Worm (Caenorhabditis elegans): ENCODE results near the gene ipla-2.

The ipla-2 gene

ce11 chrX:9837989-9838541 lies at the start of gene ipla-2:
Gene ipla-2, minus strand, starts transcription at chrX:9838039.
- peak; percentile 64 for TF ChIP-seq ceh-31 (tag; optimal IDR thresholded peaks at IDR 0.05)
- TF ChIP-seq hlh-6 (tag; optimal IDR thresholded peaks at IDR 0.05): no peak
- TF ChIP-seq ceh-18 (tag; optimal IDR thresholded peaks at IDR 0.05): peak; percentile 20
- TF ChIP-seq ceh-9 (tag; optimal IDR thresholded peaks at IDR 0.05): no peak
- TF ChIP-seq nfya-1 (tag; optimal IDR thresholded peaks at IDR 0.05): peak; percentile 6
- peak; percentile 87 for TF ChIP-seq unc-42 (tag; optimal IDR thresholded peaks at IDR 0.05)
- TF ChIP-seq hlh-30 (tag; optimal IDR thresholded peaks at IDR 0.05; ENCODE audit: insufficient read depth): peak; percentile 95
- TF ChIP-seq nhr-11 (tag; optimal IDR thresholded peaks at IDR 0.05): no peak
- peak; percentile 21 for TF ChIP-seq tbx-2 (tag; optimal IDR thresholded peaks at IDR 0.05)
- peak; percentile 34 for TF ChIP-seq unc-55 (GFP tag; optimal IDR thresholded peaks at IDR 0.05)

- TF ChIP-seq che-1 (tag; optimal IDR thresholded peaks at IDR 0.05) (no peak), ceh-30 (tag; optimal IDR thresholded peaks at IDR 0.05) (no peak), fax-1 (tag; optimal IDR thresholded peaks at IDR 0.05) (no peak), madf-2 (tag; optimal IDR thresholded peaks at IDR 0.05) (no peak), ceh-34 (tag; optimal IDR thresholded peaks at IDR 0.05) (no peak), odd-2 (tag; optimal IDR thresholded peaks at IDR 0.05) (no peak), nhr-11 (tag; optimal IDR thresholded peaks at IDR 0.05) (no peak), hlh-13 (GFP tag; optimal IDR thresholded peaks at IDR 0.05) (no peak), elt-4 (tag; optimal IDR thresholded peaks at IDR 0.05) (no peak), Y22D7AL.16 (tag; optimal IDR thresholded peaks at IDR 0.05) (no peak), sdc-2 (tag; optimal IDR thresholded peaks at IDR 0.05) (no peak), lim-6 (tag; optimal IDR thresholded peaks at IDR 0.05) (no peak), ahr-1 (tag; optimal IDR thresholded peaks at IDR 0.05) (no peak), zip-5 (tag; optimal IDR thresholded peaks at IDR 0.05) (no peak), ceh-2 (tag; optimal IDR thresholded peaks at IDR 0.05) (no peak), npax-4 (tag; optimal IDR thresholded peaks at IDR 0.05) (no peak), pha-2 (tag; optimal IDR thresholded peaks at IDR 0.05) (no peak), ets-4 (tag; optimal IDR thresholded peaks at IDR 0.05) (no peak), hlh-8 (tag; optimal IDR thresholded peaks at IDR 0.05) (no peak), pax-1 (tag; optimal IDR thresholded peaks at IDR 0.05) (no peak)
Observed at ce11 chrX:9883837-9884324, 46.0 kb upstream of the ipla-2 start, which contains the start of gene mrp-4. Gene mrp-4, plus strand, starts transcription at chrX:9884274.

ce11 chrX:9882572-9882971 lies 44.7 kb upstream of the ipla-2 start:
- TF ChIP-seq fax-1 (tag; optimal IDR thresholded peaks at IDR 0.05) (no peak), pat-9 (tag; optimal IDR thresholded peaks at IDR 0.05) (no peak), madf-2 (tag; optimal IDR thresholded peaks at IDR 0.05) (no peak), unc-86 (tag; optimal IDR thresholded peaks at IDR 0.05) (no peak), ceh-30 (tag; optimal IDR thresholded peaks at IDR 0.05) (no peak), ceh-9 (tag; optimal IDR thresholded peaks at IDR 0.05) (no peak), ceh-19 (GFP tag; optimal IDR thresholded peaks at IDR 0.05) (no peak), nfya-1 (tag; optimal IDR thresholded peaks at IDR 0.05) (no peak), ttx-3 (tag; optimal IDR thresholded peaks at IDR 0.05) (no peak), pha-4 (tag; optimal IDR thresholded peaks at IDR 0.05) (no peak), T23F11.4 (GFP tag; optimal IDR thresholded peaks at IDR 0.05) (no peak), fkh-10 (GFP tag; optimal IDR thresholded peaks at IDR 0.05) (no peak), unc-55 (GFP tag; optimal IDR thresholded peaks at IDR 0.05) (no peak), hlh-6 (tag; optimal IDR thresholded peaks at IDR 0.05) (no peak), K02D7.2 (tag; optimal IDR thresholded peaks at IDR 0.05) (no peak)

- no peak for TF ChIP-seq elt-2 (tag; optimal IDR thresholded peaks at IDR 0.05)
- no peak for TF ChIP-seq syd-9 (tag; optimal IDR thresholded peaks at IDR 0.05)
- TF ChIP-seq ceh-34 (tag; optimal IDR thresholded peaks at IDR 0.05): no peak
- no peak for TF ChIP-seq ceh-30 (tag; optimal IDR thresholded peaks at IDR 0.05)
- TF ChIP-seq pag-3 (tag; optimal IDR thresholded peaks at IDR 0.05; ENCODE audit: borderline replicate concordance): no peak
- TF ChIP-seq unc-55 (GFP tag; optimal IDR thresholded peaks at IDR 0.05): no peak
- no peak for TF ChIP-seq pqm-1 (tag; optimal IDR thresholded peaks at IDR 0.05)
- TF ChIP-seq tbx-7 (tag; optimal IDR thresholded peaks at IDR 0.05): no peak
- TF ChIP-seq gmeb-2 (tag; optimal IDR thresholded peaks at IDR 0.05): no peak
- TF ChIP-seq pros-1 (tag; optimal IDR thresholded peaks at IDR 0.05): no peak
- no peak for TF ChIP-seq sdc-2 (tag; optimal IDR thresholded peaks at IDR 0.05)
- TF ChIP-seq dve-1 (tag; optimal IDR thresholded peaks at IDR 0.05): no peak
- no peak for TF ChIP-seq ceh-45 (GFP tag; IDR thresholded peaks at IDR 0.05)
- TF ChIP-seq ceh-9 (tag; optimal IDR thresholded peaks at IDR 0.05): no peak
- no peak for TF ChIP-seq ceh-31 (tag; optimal IDR thresholded peaks at IDR 0.05)
Observed at ce11 chrX:9882112-9882511, 44.3 kb upstream of the ipla-2 start, which contains the start of gene glo-1. Gene glo-1, minus strand, starts transcription at chrX:9882212.
